Worm (Caenorhabditis elegans): ENCODE results near the gene try-12.

The try-12 gene

DNA sequence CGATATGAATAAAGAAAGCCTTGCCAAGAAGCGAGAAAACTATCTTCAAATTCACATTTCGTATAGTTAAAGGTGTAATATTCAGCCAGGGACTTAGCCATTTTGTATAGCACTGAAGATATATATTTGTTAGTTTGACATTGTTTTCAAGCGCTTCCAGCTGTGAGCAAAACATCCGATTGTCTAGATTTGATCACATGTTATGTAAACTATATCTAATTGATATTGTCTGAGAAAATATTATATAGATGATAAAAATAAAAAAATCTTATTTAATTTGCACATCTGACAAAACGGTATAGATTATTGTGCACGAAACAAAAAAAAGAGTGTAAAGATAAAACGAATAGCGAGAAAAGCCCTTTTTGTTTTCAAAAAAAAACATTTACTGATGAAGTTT lies 15.5 kb downstream of the try-12 start, which contains the start of gene srh-89:
Gene srh-89, minus strand, starts transcription at position 101 of the 400 bp plus-strand sequence.
- TF ChIP-seq cnd-1 (tag; optimal IDR thresholded peaks at IDR 0.05) (no peak), snpc-4 (tag; optimal IDR thresholded peaks at IDR 0.05) (no peak), nhr-12 (tag; optimal IDR thresholded peaks at IDR 0.05) (no peak), ceh-43 (GFP tag; optimal IDR thresholded peaks at IDR 0.05) (no peak), sem-2 (GFP tag; optimal IDR thresholded peaks at IDR 0.05) (no peak), nhr-2 (tag; optimal IDR thresholded peaks at IDR 0.05) (no peak), lin-13 (tag; optimal IDR thresholded peaks at IDR 0.05) (no peak), ces-1 (GFP tag; optimal IDR thresholded peaks at IDR 0.05) (no peak), lsy-2 (tag; optimal IDR thresholded peaks at IDR 0.05) (no peak), tbx-8 (GFP tag; optimal IDR thresholded peaks at IDR 0.05) (no peak), ceh-39 (tag; optimal IDR thresholded peaks at IDR 0.05) (no peak), drap-1 (GFP tag; optimal IDR thresholded peaks at IDR 0.05) (no peak), M03D4.4 (tag; optimal IDR thresholded peaks at IDR 0.05) (no peak), mls-2 (tag; optimal IDR thresholded peaks at IDR 0.05) (no peak), ztf-11 (tag; optimal IDR thresholded peaks at IDR 0.05) (no peak), elt-3 (tag; optimal IDR thresholded peaks at IDR 0.05) (no peak), hlh-1 (tag; optimal IDR thresholded peaks at IDR 0.05) (no peak), zip-8 (tag; optimal IDR thresholded peaks at IDR 0.05) (no peak), unc-62 (GFP tag; optimal IDR thresholded peaks at IDR 0.05) (no peak)

DNA sequence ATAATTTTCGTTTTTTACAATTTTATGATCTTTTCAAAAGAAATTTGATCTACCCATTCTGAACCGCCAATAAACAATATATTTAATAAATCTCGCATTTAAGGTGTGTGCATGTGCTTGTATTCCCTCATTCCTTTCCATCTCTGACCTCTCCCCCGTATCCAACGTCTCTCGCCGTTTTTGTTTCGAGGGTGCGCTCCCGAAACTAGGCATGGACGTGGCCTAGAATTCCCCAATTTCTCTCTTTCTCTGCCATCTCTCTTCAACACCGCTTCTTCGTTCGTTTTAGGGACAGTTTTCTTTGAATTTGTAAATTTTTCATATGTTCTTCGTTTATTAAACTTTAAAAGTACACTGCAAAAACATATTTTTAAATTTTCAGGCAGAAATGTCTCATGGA lies 16.4 kb downstream of the try-12 start, which contains the start of gene F25E5.1:
Gene F25E5.1, plus strand, starts transcription at position 376 of the 400 bp plus-strand sequence.
- TF ChIP-seq unc-120 (tag; optimal IDR thresholded peaks at IDR 0.05; ENCODE audit: poor library complexity, severe bottlenecking) (peak; percentile 98), nhr-237 (tag; optimal IDR thresholded peaks at IDR 0.05) (peak; percentile 31), zip-8 (tag; optimal IDR thresholded peaks at IDR 0.05) (no peak), nhr-28 (tag; optimal IDR thresholded peaks at IDR 0.05) (no peak), nhr-12 (tag; optimal IDR thresholded peaks at IDR 0.05) (no peak), mep-1 (tag; optimal IDR thresholded peaks at IDR 0.05) (peak; percentile 59), lsy-2 (tag; optimal IDR thresholded peaks at IDR 0.05) (peak; percentile 58), bed-3 (GFP tag; optimal IDR thresholded peaks at IDR 0.05) (no peak), lin-13 (tag; optimal IDR thresholded peaks at IDR 0.05) (peak; percentile 54), mab-5 (tag; optimal IDR thresholded peaks at IDR 0.05) (no peak), unc-62 (GFP tag; optimal IDR thresholded peaks at IDR 0.05) (no peak), pha-4 (tag; optimal IDR thresholded peaks at IDR 0.05) (peak; percentile 44), M03D4.4 (tag; optimal IDR thresholded peaks at IDR 0.05) (peak; percentile 37), sptf-1 (tag; optimal IDR thresholded peaks at IDR 0.05) (peak; percentile 45), nhr-76 (tag; optimal IDR thresholded peaks at IDR 0.05) (no peak), snpc-4 (tag; optimal IDR thresholded peaks at IDR 0.05) (no peak), flh-1 (GFP tag; optimal IDR thresholded peaks at IDR 0.05) (no peak)

DNA sequence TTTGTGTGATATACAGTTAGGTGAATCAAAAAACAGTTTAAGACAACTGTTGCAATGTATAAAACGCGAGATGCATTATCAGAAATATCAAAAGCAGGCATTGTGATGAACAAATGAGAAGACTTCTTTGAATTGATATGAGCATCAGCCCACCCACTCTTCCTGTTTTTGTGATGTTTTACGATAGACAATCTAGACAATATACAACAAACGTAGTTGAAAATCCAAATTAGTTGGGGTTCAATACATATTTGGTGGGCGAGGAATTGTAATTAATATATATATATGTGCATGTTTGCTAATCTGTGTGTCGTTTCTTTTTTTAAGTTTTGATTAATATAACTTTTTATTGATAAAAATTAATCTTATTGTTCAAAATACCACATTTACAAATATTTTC lies 23.7 kb downstream of the try-12 start, which contains the start of gene str-28:
Gene str-28, minus strand, starts transcription at position 101 of the 400 bp plus-strand sequence.
- no peak for TF ChIP-seq pha-4 (tag; optimal IDR thresholded peaks at IDR 0.05)
- no peak for TF ChIP-seq hlh-1 (tag; optimal IDR thresholded peaks at IDR 0.05)
- TF ChIP-seq nhr-2 (tag; optimal IDR thresholded peaks at IDR 0.05), result no peak
- no peak for TF ChIP-seq mab-5 (tag; optimal IDR thresholded peaks at IDR 0.05)
- no peak for TF ChIP-seq nhr-237 (tag; optimal IDR thresholded peaks at IDR 0.05)
- no peak for TF ChIP-seq ztf-11 (tag; optimal IDR thresholded peaks at IDR 0.05)
- no peak for TF ChIP-seq snpc-4 (tag; optimal IDR thresholded peaks at IDR 0.05)
- no peak for TF ChIP-seq drap-1 (GFP tag; optimal IDR thresholded peaks at IDR 0.05)

DNA sequence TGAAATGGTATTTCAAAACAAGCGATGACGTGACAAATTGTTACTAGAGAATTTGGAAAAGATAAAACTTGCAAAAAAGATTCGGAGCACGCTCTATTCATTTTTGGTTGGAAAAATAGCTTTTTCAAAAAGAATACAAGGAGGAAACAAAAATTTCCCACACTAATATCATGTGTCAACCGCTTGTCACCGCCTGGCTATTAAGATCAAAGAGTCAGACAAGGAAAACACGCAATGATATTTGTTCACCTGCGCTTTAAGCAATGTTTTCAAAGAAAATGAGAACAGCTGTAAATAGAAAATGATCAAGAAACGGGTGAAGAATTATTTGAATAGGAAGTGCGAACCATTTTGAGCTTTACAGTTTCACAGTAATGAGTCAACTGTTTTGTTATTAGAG lies 27.6 kb downstream of the try-12 start, which contains the start of gene srh-125:
Gene srh-125, minus strand, starts transcription at position 101 of the 400 bp plus-strand sequence.
- no peak for TF ChIP-seq unc-120 (tag; optimal IDR thresholded peaks at IDR 0.05; ENCODE audit: poor library complexity, severe bottlenecking)
- TF ChIP-seq nhr-76 (tag; optimal IDR thresholded peaks at IDR 0.05), result no peak

DNA sequence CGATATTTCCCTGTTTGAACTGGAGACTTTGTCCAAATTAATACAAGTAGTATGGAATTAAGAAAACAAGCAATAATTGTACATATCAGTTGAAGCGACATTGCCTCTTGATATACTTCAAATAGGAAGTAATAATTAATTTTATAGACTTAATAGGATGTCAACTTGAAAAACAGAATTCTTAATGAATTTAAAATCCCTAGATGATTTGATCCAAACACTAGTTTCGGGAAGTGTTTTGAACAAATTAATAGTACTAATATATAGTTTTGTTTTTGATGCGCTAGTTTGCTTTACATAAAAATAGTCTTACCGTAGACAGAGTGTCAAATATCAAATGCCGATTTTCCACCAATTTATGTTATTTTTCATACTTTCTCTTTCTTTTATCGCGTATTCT lies 29.3 kb downstream of the try-12 start, which contains the start of gene str-190:
Gene str-190, minus strand, starts transcription at position 101 of the 400 bp plus-strand sequence.
- no peak for TF ChIP-seq nhr-12 (tag; optimal IDR thresholded peaks at IDR 0.05)
- TF ChIP-seq ceh-43 (GFP tag; optimal IDR thresholded peaks at IDR 0.05), result no peak

DNA sequence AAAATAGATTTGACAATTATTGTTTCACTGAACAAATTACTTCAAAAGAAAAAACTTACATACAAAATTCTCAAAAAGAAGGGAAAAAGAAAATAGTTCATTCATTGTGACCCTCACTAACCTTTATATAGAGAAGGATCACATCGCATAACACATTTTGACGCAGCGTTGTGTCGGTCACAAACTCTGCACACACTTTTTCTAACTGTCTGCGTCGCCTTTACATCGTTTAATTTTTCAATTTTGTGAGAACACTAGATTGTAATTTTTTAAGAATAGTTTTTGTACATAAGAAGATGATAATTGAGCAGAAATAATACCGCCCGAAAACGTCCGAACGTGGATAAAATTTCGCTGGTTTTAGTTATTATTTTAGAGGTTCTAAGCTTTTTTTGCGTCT lies 31.8 kb downstream of the try-12 start, which contains the start of gene C18B10.6:
Gene C18B10.6, minus strand, starts transcription at position 101 of the 400 bp plus-strand sequence.
- TF ChIP-seq ceh-83 (GFP tag; optimal IDR thresholded peaks at IDR 0.05) (no peak), elt-1 (tag; optimal IDR thresholded peaks at IDR 0.05; ENCODE audit: borderline replicate concordance, insufficient read depth) (no peak), mls-2 (tag; optimal IDR thresholded peaks at IDR 0.05) (no peak), M03D4.4 (tag; optimal IDR thresholded peaks at IDR 0.05) (no peak), mep-1 (tag; optimal IDR thresholded peaks at IDR 0.05) (no peak)
